Fruit fly (Drosophila melanogaster): ENCODE data around the gene CG9121.

CG9121 gene

DNA sequence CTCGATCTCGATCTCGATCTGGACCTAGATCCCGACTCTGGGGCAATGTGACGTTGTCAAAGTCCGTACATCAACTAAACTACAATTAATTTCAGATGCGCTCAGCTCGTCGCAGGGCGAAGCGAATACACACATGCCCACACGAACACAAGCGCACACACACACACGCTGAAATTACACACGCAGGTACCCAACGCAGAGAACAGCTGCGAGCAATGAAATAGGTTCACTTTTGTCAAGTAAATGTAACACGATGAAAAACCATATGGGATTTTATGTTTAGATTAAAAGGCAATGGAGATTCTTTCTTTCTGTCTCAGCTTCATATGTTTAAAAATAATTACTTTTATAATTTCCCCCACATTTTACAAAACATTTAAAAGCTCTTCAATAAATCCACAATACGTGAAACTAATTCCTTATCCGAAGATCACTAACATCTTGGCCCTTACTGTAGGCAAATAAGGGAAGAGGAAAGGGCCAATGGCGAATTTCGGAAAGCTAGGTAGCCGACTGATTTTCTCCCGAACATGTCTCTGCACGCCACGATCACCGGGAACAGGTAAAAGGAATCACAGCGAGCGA is 50.5 kb downstream of the CG9121 start:
- TF ChIP-seq Mnt (GFP tag; optimal IDR thresholded peaks at IDR 0.05) = peak; percentile 65
- peak; percentile 76 for TF ChIP-seq CG14711 (tag; optimal IDR thresholded peaks at IDR 0.05)
- peak; percentile 34 for TF ChIP-seq CG1620 (GFP tag; optimal IDR thresholded peaks at IDR 0.05)
- TF ChIP-seq pad (GFP tag; optimal IDR thresholded peaks at IDR 0.05) = peak; percentile 18
- peak; percentile 72 for TF ChIP-seq CG7045 (GFP tag; optimal IDR thresholded peaks at IDR 0.05)
- TF ChIP-seq tj (GFP tag; optimal IDR thresholded peaks at IDR 0.05) = peak; percentile 18
- TF ChIP-seq CG11617 (GFP tag; optimal IDR thresholded peaks at IDR 0.05) = peak; percentile 86
- TF ChIP-seq cnc (optimal IDR thresholded peaks at IDR 0.05) = no peak
- TF ChIP-seq CG5204 (GFP tag; optimal IDR thresholded peaks at IDR 0.05) = peak; percentile 91
- no peak for TF ChIP-seq Crg-1 (GFP tag; optimal IDR thresholded peaks at IDR 0.05)
- peak; percentile 92 for TF ChIP-seq CG7101 (tag; optimal IDR thresholded peaks at IDR 0.05)
- TF ChIP-seq bab1 (GFP tag; optimal IDR thresholded peaks at IDR 0.05) = peak; percentile 76
- peak; percentile 77 for TF ChIP-seq Hr96 (GFP tag; optimal IDR thresholded peaks at IDR 0.05)
- peak; percentile 83 for TF ChIP-seq CG12768 (GFP tag; optimal IDR thresholded peaks at IDR 0.05)
- TF ChIP-seq Clk (GFP tag; optimal IDR thresholded peaks at IDR 0.05) = peak; percentile 56
- peak; percentile 41 for TF ChIP-seq ovo (GFP tag; optimal IDR thresholded peaks at IDR 0.05)
- TF ChIP-seq CG33017 (tag; optimal IDR thresholded peaks at IDR 0.05) = peak; percentile 95
- TF ChIP-seq kay (GFP tag; ENCODE audit: borderline replicate concordance) = peak; percentile 95
- TF ChIP-seq toe (GFP tag; optimal IDR thresholded peaks at IDR 0.05) = peak; percentile 80
- TF ChIP-seq cic (GFP tag; optimal IDR thresholded peaks at IDR 0.05) = peak; percentile 55

DNA sequence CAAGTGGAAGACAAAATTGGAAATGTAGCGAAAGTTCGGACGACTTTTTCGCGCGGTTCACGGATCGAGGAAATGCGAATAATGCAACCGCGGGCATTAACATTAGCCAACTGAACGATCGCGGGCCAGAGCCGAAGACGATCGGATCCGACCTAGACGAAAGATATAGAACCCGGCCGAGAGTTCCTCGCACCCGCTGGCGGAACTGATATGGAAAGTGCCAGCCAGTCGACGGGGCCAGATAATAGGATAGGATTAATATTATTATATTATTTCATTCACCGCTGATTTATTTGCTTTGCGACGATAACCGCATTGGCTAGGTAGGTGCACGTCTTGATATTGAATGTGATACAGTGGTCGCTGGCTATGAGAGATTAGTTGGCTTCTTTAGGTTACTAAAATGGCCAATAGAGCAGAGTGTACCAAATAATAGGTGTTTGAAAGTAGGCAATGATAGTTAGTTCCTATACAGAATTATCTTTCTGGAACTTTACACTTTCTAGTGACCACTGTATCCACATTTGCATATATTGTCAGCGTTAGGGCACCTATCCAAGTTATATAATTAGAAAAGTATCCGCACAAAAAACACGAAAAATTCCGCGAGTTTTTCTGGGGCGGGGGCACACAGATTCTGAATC is 51.4 kb downstream of the CG9121 start:
- peak; percentile 90 for TF ChIP-seq toe (GFP tag; optimal IDR thresholded peaks at IDR 0.05)
- no peak for TF ChIP-seq ovo (GFP tag; optimal IDR thresholded peaks at IDR 0.05)
- peak; percentile 84 for TF ChIP-seq CG14711 (tag; optimal IDR thresholded peaks at IDR 0.05)
- peak; percentile 11 for TF ChIP-seq Mnt (GFP tag; optimal IDR thresholded peaks at IDR 0.05)
- no peak for TF ChIP-seq cnc (optimal IDR thresholded peaks at IDR 0.05)
- peak; percentile 92 for TF ChIP-seq CG33017 (tag; optimal IDR thresholded peaks at IDR 0.05)
- TF ChIP-seq Hr96 (GFP tag; optimal IDR thresholded peaks at IDR 0.05) = peak; percentile 86
- peak; percentile 82 for TF ChIP-seq CG11617 (GFP tag; optimal IDR thresholded peaks at IDR 0.05)
- TF ChIP-seq cic (GFP tag; optimal IDR thresholded peaks at IDR 0.05) = peak; percentile 73
- no peak for TF ChIP-seq kay (GFP tag; ENCODE audit: borderline replicate concordance)
- peak; percentile 84 for TF ChIP-seq CG7045 (GFP tag; optimal IDR thresholded peaks at IDR 0.05)
- peak; percentile 78 for TF ChIP-seq CG5204 (GFP tag; optimal IDR thresholded peaks at IDR 0.05)
- TF ChIP-seq CG12768 (GFP tag; optimal IDR thresholded peaks at IDR 0.05) = peak; percentile 93
- peak; percentile 90 for TF ChIP-seq Clk (GFP tag; optimal IDR thresholded peaks at IDR 0.05)
- TF ChIP-seq bab1 (GFP tag; optimal IDR thresholded peaks at IDR 0.05) = peak; percentile 85
- no peak for TF ChIP-seq tj (GFP tag; optimal IDR thresholded peaks at IDR 0.05)
- TF ChIP-seq pad (GFP tag; optimal IDR thresholded peaks at IDR 0.05) = peak; percentile 66
- TF ChIP-seq Crg-1 (GFP tag; optimal IDR thresholded peaks at IDR 0.05) = peak; percentile 42
- peak; percentile 93 for TF ChIP-seq CG7101 (tag; optimal IDR thresholded peaks at IDR 0.05)
- TF ChIP-seq CG1620 (GFP tag; optimal IDR thresholded peaks at IDR 0.05) = peak; percentile 74

DNA sequence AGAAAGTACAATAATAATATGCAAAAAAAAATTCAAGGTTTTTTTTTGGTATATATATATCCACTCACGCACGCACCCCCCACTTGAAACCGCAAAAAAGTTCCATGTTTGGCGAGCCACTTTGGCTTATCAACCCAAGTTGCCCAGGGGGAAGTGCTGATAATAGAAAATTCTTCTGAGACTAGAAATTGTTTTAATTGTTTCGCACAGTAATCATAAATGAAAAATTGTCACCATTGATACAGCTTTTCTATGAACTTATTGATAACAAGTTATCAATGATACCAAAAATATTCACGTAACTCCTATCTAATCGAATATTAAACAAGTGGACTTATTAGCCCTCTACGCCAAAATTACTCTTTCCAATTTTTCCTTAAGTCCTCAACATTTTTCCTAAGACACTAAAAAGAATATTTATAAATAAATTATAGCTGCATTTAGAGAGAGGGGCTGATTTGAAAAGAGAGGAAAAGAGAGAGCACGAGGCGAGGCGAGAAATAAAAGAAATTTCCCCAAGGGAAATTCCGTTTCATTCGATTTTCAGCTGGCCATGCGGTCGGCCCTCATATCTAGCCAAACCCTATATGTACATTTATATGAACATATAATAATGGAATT is 52.2 kb downstream of the CG9121 start:
- TF ChIP-seq kay (GFP tag; ENCODE audit: borderline replicate concordance) (peak; percentile 79), cnc (optimal IDR thresholded peaks at IDR 0.05) (no peak), cic (GFP tag; optimal IDR thresholded peaks at IDR 0.05) (peak; percentile 8)

DNA sequence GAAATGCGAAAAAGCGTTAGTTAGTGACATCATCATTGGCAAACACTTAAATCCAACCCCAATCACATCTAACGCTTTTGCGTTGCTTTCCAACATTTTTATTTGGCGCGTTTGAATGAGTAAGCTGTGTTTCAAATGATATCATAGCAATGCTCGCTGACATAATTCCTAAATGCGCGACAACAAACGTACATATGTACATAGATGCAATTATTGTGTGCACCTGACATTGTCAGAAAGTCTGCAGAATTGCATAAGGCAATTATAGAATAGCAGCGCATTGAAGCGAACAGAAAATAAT is 52.7 kb downstream of the CG9121 start:
- TF ChIP-seq Mnt (GFP tag; optimal IDR thresholded peaks at IDR 0.05) = no peak
- TF ChIP-seq cic (GFP tag; optimal IDR thresholded peaks at IDR 0.05) = no peak
- TF ChIP-seq CG7045 (GFP tag; optimal IDR thresholded peaks at IDR 0.05) = no peak
- TF ChIP-seq Clk (GFP tag; optimal IDR thresholded peaks at IDR 0.05) = no peak
- no peak for TF ChIP-seq CG1620 (GFP tag; optimal IDR thresholded peaks at IDR 0.05)
- no peak for TF ChIP-seq CG14711 (tag; optimal IDR thresholded peaks at IDR 0.05)
- TF ChIP-seq Hr96 (GFP tag; optimal IDR thresholded peaks at IDR 0.05) = no peak
- TF ChIP-seq CG7101 (tag; optimal IDR thresholded peaks at IDR 0.05) = no peak
- no peak for TF ChIP-seq tj (GFP tag; optimal IDR thresholded peaks at IDR 0.05)
- TF ChIP-seq CG12768 (GFP tag; optimal IDR thresholded peaks at IDR 0.05) = no peak
- TF ChIP-seq Crg-1 (GFP tag; optimal IDR thresholded peaks at IDR 0.05) = no peak
- TF ChIP-seq bab1 (GFP tag; optimal IDR thresholded peaks at IDR 0.05) = no peak
- no peak for TF ChIP-seq pad (GFP tag; optimal IDR thresholded peaks at IDR 0.05)
- TF ChIP-seq cnc (optimal IDR thresholded peaks at IDR 0.05) = no peak
- TF ChIP-seq CG11617 (GFP tag; optimal IDR thresholded peaks at IDR 0.05) = no peak
- no peak for TF ChIP-seq ovo (GFP tag; optimal IDR thresholded peaks at IDR 0.05)
- no peak for TF ChIP-seq CG5204 (GFP tag; optimal IDR thresholded peaks at IDR 0.05)
- TF ChIP-seq toe (GFP tag; optimal IDR thresholded peaks at IDR 0.05) = no peak
- no peak for TF ChIP-seq kay (GFP tag; ENCODE audit: borderline replicate concordance)

Measured in whole organism, adult.